Fruit fly (Drosophila melanogaster): ENCODE measurements around the gene Ccm3.

The Ccm3 gene

dm6 chr3R:15408131-15408731 is 36.5 kb downstream of the Ccm3 start, which contains the start of gene Atx2 (continued):
- TF ChIP-seq az2 (GFP tag; optimal IDR thresholded peaks at IDR 0.05) (no peak), CG10366 (GFP tag; IDR thresholded peaks at IDR 0.05) (peak; percentile 26), corto (GFP tag; optimal IDR thresholded peaks at IDR 0.05) (no peak), knrl (GFP tag; IDR thresholded peaks at IDR 0.05; ENCODE audit: partially characterized antibody) (peak; percentile 95), CG1792 (GFP tag; optimal IDR thresholded peaks at IDR 0.05) (peak; percentile 54), jigr1 (GFP tag; IDR thresholded peaks at IDR 0.05) (no peak), phol (tag; optimal IDR thresholded peaks at IDR 0.05) (peak; percentile 43), CG34376 (GFP tag; optimal IDR thresholded peaks at IDR 0.05) (no peak), CG8281 (tag; optimal IDR thresholded peaks at IDR 0.05) (no peak), BEAF-32 (GFP tag; optimal IDR thresholded peaks at IDR 0.05) (peak; percentile 99), unc-4 (GFP tag; IDR thresholded peaks at IDR 0.05; ENCODE audit: partially characterized antibody) (peak; percentile 94), D19A (tag; optimal IDR thresholded peaks at IDR 0.05) (no peak), h (optimal IDR thresholded peaks at IDR 0.05) (no peak), psq (GFP tag; optimal IDR thresholded peaks at IDR 0.05) (no peak), D (optimal IDR thresholded peaks at IDR 0.05) (no peak), D (GFP tag; optimal IDR thresholded peaks at IDR 0.05) (no peak), HLHmδ (GFP tag; optimal IDR thresholded peaks at IDR 0.05) (no peak), pho (GFP tag; optimal IDR thresholded peaks at IDR 0.05) (peak; percentile 73), CG14014 (GFP tag; IDR thresholded peaks at IDR 0.05) (0 out of 2 replicates have a peak, but pooled peaks have one; percentile 36), CG10267 (tag; optimal IDR thresholded peaks at IDR 0.05) (peak; percentile 96), CG2120 (GFP tag; optimal IDR thresholded peaks at IDR 0.05) (peak; percentile 66), CG2199 (GFP tag; IDR thresholded peaks at IDR 0.05) (0 out of 3 replicates have a peak, but pooled peaks have one; percentile 42), br (optimal IDR thresholded peaks at IDR 0.05) (no peak), Pdp1 (GFP tag; optimal IDR thresholded peaks at IDR 0.05) (peak in 1 of 2 experiments; percentile 31), esg (GFP tag; conservative IDR thresholded peaks at IDR 0.05) (no peak), dmrt99B (tag; optimal IDR thresholded peaks at IDR 0.05) (no peak), CG8944 (GFP tag; optimal IDR thresholded peaks at IDR 0.05) (peak; percentile 7), Optix (GFP tag; IDR thresholded peaks at IDR 0.05) (no peak), CG12236 (GFP tag; optimal IDR thresholded peaks at IDR 0.05) (no peak), yki (optimal IDR thresholded peaks at IDR 0.05) (no peak), vfl (GFP tag; optimal IDR thresholded peaks at IDR 0.05) (peak; percentile 49), ham (GFP tag; IDR thresholded peaks at IDR 0.05) (no peak), Camta (GFP tag; optimal IDR thresholded peaks at IDR 0.05) (no peak), CG4328 (GFP tag; optimal IDR thresholded peaks at IDR 0.05) (no peak), fd64A (GFP tag; optimal IDR thresholded peaks at IDR 0.05) (peak; percentile 43), so (GFP tag; IDR thresholded peaks at IDR 0.05) (0 out of 3 replicates have a peak, but pooled peaks have one; percentile 9), Chrac-16 (GFP tag; optimal IDR thresholded peaks at IDR 0.05) (no peak), CG32767 (GFP tag; IDR thresholded peaks at IDR 0.05) (no peak), Hey (tag; optimal IDR thresholded peaks at IDR 0.05) (no peak), cas (GFP tag; IDR thresholded peaks at IDR 0.05) (no peak), kay (GFP tag; optimal IDR thresholded peaks at IDR 0.05) (no peak), CG13624 (GFP tag; optimal IDR thresholded peaks at IDR 0.05) (peak; percentile 86), Fer2 (tag; optimal IDR thresholded peaks at IDR 0.05) (no peak), CG10979 (tag; optimal IDR thresholded peaks at IDR 0.05) (peak; percentile 2), chif (GFP tag; optimal IDR thresholded peaks at IDR 0.05) (peak in 1 of 2 experiments; percentile 26), Hsf (GFP tag; optimal IDR thresholded peaks at IDR 0.05) (peak; percentile 16), CG9609 (GFP tag; optimal IDR thresholded peaks at IDR 0.05) (peak; percentile 53), CG31388 (GFP tag; optimal IDR thresholded peaks at IDR 0.05) (no peak), lola (GFP tag; optimal IDR thresholded peaks at IDR 0.05) (no peak), sisA (GFP tag; IDR thresholded peaks at IDR 0.05) (no peak), CG2129 (GFP tag; IDR thresholded peaks at IDR 0.05; ENCODE audit: partially characterized antibody) (peak; percentile 87)
